Worm (Caenorhabditis elegans) whole organism, L2 larva: ENCODE measurements around the gene oac-21.

Experiments used
- fos-1 ChIP-seq: fragments of 150-350 bp; optimal IDR thresholded peaks from 2 replicates; lab custom pipeline; 2014; ENCODE audit warnings: missing biosample characterization, missing genetic modification characterization
- lin-13 ChIP-seq: fragments of 150-350 bp; optimal IDR thresholded peaks from 2 replicates; lab custom pipeline; 2014; ENCODE audit warnings: missing biosample characterization, missing genetic modification reagents, missing genetic modification characterization
- lin-39 ChIP-seq: fragments of 150-350 bp; optimal IDR thresholded peaks from 2 replicates; lab custom pipeline; 2014; ENCODE audit warnings: missing biosample characterization, missing genetic modification reagents, missing genetic modification characterization
- mab-5 ChIP-seq: fragments of 150-350 bp; optimal IDR thresholded peaks from 2 replicates; lab custom pipeline; 2014; ENCODE audit warnings: missing biosample characterization, missing genetic modification characterization
- nhr-11 ChIP-seq: fragments of 150-350 bp; optimal IDR thresholded peaks from 2 replicates; lab custom pipeline; 2014; ENCODE audit warnings: missing biosample characterization, missing genetic modification characterization
- nhr-12 ChIP-seq: fragments of 150-350 bp; optimal IDR thresholded peaks from 2 replicates; lab custom pipeline; 2014; ENCODE audit warnings: missing biosample characterization, missing genetic modification characterization
- nhr-129 ChIP-seq: fragments of 150-350 bp; optimal IDR thresholded peaks from 2 replicates; lab custom pipeline; 2014; ENCODE audit warnings: missing biosample characterization, missing genetic modification characterization
- nhr-23 ChIP-seq: fragments of 150-350 bp; optimal IDR thresholded peaks from 2 replicates; lab custom pipeline; 2014; ENCODE audit warnings: missing biosample characterization, missing genetic modification reagents, missing genetic modification characterization
- nhr-77 ChIP-seq: fragments of 150-350 bp; optimal IDR thresholded peaks from 2 replicates; lab custom pipeline; 2014; ENCODE audit warnings: missing biosample characterization, missing genetic modification characterization
- snpc-4 ChIP-seq: fragments of 150-350 bp; optimal IDR thresholded peaks from 2 replicates; lab custom pipeline; 2014; ENCODE audit warnings: missing biosample characterization, missing genetic modification characterization
- unc-39 ChIP-seq: fragments of 150-350 bp; optimal IDR thresholded peaks from 2 replicates; lab custom pipeline; 2014; ENCODE audit warnings: missing biosample characterization, missing genetic modification characterization
- ztf-11 ChIP-seq: sonication (generic microtip); optimal IDR thresholded peaks from 2 replicates; lab custom pipeline; 2017; ENCODE audit warnings: missing biosample characterization, missing genetic modification characterization

DNA sequence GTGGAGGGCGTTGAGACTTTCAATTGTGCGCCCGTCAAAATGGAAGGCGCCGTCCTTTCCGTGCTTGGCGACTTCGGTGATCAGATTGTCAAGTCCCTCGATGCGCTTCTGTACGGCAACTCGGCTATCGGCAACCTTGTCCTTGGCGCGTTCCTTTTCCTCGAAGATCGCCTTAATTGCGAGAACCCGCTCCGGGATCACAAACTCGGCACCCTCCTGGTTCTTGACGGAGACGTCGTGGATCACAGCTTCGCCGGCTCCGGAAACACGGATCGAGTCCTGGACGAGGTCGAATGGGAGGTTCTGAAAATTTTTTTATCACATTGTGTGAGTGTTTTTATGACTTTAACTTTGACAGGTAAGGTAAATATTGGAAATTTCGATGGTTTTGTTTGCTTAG, 15.9 kb upstream of the oac-21 start:
- no peak for TF ChIP-seq nhr-129
- TF ChIP-seq unc-39 (tag; lab: Kevin White, UChicago), result no peak
- no peak for TF ChIP-seq nhr-11
- TF ChIP-seq snpc-4 (tag; lab: Kevin White, UChicago), result no peak
- TF ChIP-seq nhr-12 (tag; lab: Kevin White, UChicago), result no peak
- no peak for TF ChIP-seq lin-39 (tag; lab: Kevin White, UChicago)
- TF ChIP-seq nhr-77, result no peak
- no peak for TF ChIP-seq fos-1 (tag; lab: Kevin White, UChicago)
- no peak for TF ChIP-seq nhr-23 (tag; lab: Kevin White, UChicago)
- TF ChIP-seq ztf-11 (tag; lab: Kevin White, UChicago), result no peak
- no peak for TF ChIP-seq mab-5 (tag; lab: Kevin White, UChicago)
- no peak for TF ChIP-seq lin-13 (GFP tag; lab: Kevin White, UChicago)
